Worm (Caenorhabditis elegans) whole organism, L4 larva: ENCODE results near the gene mre-11.

Experiments used
- F26F4.8 ChIP-seq: fragments of 200-800 bp; sonication (Bioruptor generic); conservative IDR thresholded peaks from 2 replicates; pipeline ENCODE4 v1.3.6; 2022; ENCODE audit warnings: missing genetic modification characterization, missing compliant biosample characterization
- F37D6.2 ChIP-seq: sonication (generic microtip); optimal IDR thresholded peaks from 2 replicates; lab custom pipeline; 2016; ENCODE audit warnings: mild to moderate bottlenecking, missing genetic modification characterization, missing compliant biosample characterization
- Y75B8A.6 ChIP-seq: fragments of 200-800 bp; sonication (Bioruptor generic); IDR thresholded peaks from 2 replicates; pipeline ENCODE4 v1.3.6; 2022; ENCODE audit warnings: missing genetic modification reagents, missing genetic modification characterization, missing compliant biosample characterization
- aly-2 ChIP-seq: sonication (generic microtip); optimal IDR thresholded peaks from 2 replicates; lab custom pipeline; 2018; ENCODE audit warnings: missing biosample characterization, missing genetic modification characterization
- ama-1 ChIP-seq: fragments of 150-350 bp; optimal IDR thresholded peaks from 2 replicates; lab custom pipeline; 2014; ENCODE audit warnings: inconsistent platforms, mixed read lengths
- daf-19 ChIP-seq: fragments of 200-800 bp; sonication (Bioruptor generic); conservative IDR thresholded peaks from 2 replicates; pipeline ENCODE4 v1.3.6; 2022; ENCODE audit warnings: missing genetic modification characterization, missing compliant biosample characterization
- dmd-9 ChIP-seq: fragments of 200-800 bp; sonication (Bioruptor generic); IDR thresholded peaks from 2 replicates; pipeline ENCODE4 v1.3.6; 2022; ENCODE audit warnings: missing genetic modification reagents, missing genetic modification characterization, missing compliant biosample characterization
- mdl-1 ChIP-seq, 2 experiments: fragments of 150-350 bp in 1 of 2; sonication (generic microtip) in 1 of 2; optimal IDR thresholded peaks; 2 replicates each; lab custom pipeline; 2014 to 2017; ENCODE audit warnings: missing biosample characterization in 2 of 2, missing genetic modification characterization in 2 of 2
- mep-1 ChIP-seq: fragments of 150-350 bp; sonication (generic microtip); optimal IDR thresholded peaks from 3 replicates; lab custom pipeline; 2014; ENCODE audit warnings: missing biosample characterization, missing genetic modification characterization
- nhr-25 ChIP-seq: sonication (generic microtip); optimal IDR thresholded peaks from 2 replicates; lab custom pipeline; 2017; ENCODE audit warnings: missing genetic modification characterization, mild to moderate bottlenecking, missing compliant biosample characterization, antibody characterized with exemption, moderate library complexity, borderline replicate concordance; ENCODE audit not compliant: insufficient read depth
- php-3 ChIP-seq: fragments of 200-800 bp; sonication (Bioruptor generic); IDR thresholded peaks from 2 replicates; pipeline ENCODE4 v1.3.6; 2022; ENCODE audit warnings: missing genetic modification reagents, missing genetic modification characterization, missing compliant biosample characterization
- snpc-4 ChIP-seq: fragments of 150-350 bp; optimal IDR thresholded peaks from 2 replicates; lab custom pipeline; 2014; ENCODE audit warnings: missing biosample characterization, missing genetic modification characterization
- unc-39 ChIP-seq: sonication (generic microtip); optimal IDR thresholded peaks from 2 replicates; lab custom pipeline; 2017; ENCODE audit warnings: missing biosample characterization, missing genetic modification characterization

DNA sequence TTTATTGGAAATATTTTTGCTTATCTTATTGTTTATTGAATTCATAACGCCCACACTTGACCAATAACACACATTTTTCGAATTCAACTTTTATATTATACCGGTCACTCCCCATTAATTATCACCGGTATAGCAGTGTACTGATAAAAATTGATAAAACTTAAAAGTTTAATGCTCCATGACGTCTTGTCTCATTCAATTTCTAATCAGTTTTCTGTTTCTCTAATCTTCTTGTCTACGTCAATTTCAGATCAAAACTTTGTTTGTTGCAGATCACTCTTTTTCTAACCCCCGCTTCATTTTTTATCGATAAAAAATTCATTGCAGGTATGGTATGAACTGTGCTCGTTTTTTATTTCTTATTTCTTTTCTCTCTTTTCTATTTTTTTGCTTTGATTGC lies 42.9 kb downstream of the mre-11 start:
- TF ChIP-seq daf-19 (GFP tag; lab: Robert Waterston, UW) (no peak), nhr-25 (tag; lab: Kevin White, UChicago) (no peak), snpc-4 (tag; lab: Kevin White, UChicago) (no peak), F37D6.2 (no peak), F26F4.8 (no peak), dmd-9 (no peak), php-3 (GFP tag; lab: Robert Waterston, UW) (peak; percentile 93), mdl-1 (tag; optimal IDR thresholded peaks at IDR 0.05; lab: Kevin White, UChicago) (peak in 1 of 2 experiments; percentile 72), ama-1 (lab: Kevin White, UChicago) (no peak), mep-1 (tag; lab: Kevin White, UChicago) (peak; percentile 4), unc-39 (tag; lab: Kevin White, UChicago) (no peak), Y75B8A.6 (GFP tag; lab: Robert Waterston, UW) (no peak), aly-2 (tag; lab: Kevin White, UChicago) (no peak)
